Fruit fly (Drosophila melanogaster): Measurements from ENCODE around the gene out.

DNA sequence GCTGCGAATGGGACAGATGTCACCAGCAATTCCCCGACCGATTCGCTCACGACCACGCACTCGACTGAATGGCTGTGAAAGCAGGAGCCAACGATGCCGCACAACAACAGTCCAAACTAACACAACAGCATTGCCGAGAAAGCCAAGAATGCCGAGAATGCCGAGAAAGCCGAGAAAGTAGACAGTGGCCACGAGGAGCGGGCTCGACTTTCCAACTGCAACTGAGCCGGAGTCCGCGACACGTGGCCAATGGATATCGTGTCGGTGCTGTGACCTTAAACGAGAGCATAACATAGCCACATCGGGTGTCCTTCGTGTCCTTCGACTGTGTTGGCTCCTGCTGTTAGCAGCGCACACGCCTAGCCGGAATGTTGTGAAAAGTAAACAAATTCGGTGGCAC, 26.3 kb upstream of the out start, which contains the start of gene nAChRalpha7:
- no peak for TF ChIP-seq achi (GFP tag; optimal IDR thresholded peaks at IDR 0.05)
- no peak for TF ChIP-seq Lpt (GFP tag; optimal IDR thresholded peaks at IDR 0.05)
- no peak for TF ChIP-seq Met (GFP tag; optimal IDR thresholded peaks at IDR 0.05)
- no peak for TF ChIP-seq Sox102F (GFP tag; optimal IDR thresholded peaks at IDR 0.05)
- TF ChIP-seq CG10669 (GFP tag; optimal IDR thresholded peaks at IDR 0.05) = no peak
- TF ChIP-seq CG6854 (GFP tag; optimal IDR thresholded peaks at IDR 0.05) = no peak

Data from whole organism, prepupa.